Fruit fly (Drosophila melanogaster) whole organism, wandering third instar larva: ENCODE measurements around the gene lark.

Source experiments
- Hr78 ChIP-seq: fragments of >200 bp; optimal IDR thresholded peaks from 2 replicates; lab custom pipeline; 2017; ENCODE audit warnings: missing biosample characterization, missing genetic modification characterization
- OdsH ChIP-seq: fragments of 200-800 bp; sonication (Bioruptor generic); optimal IDR thresholded peaks from 2 replicates; lab custom pipeline; 2016; ENCODE audit warnings: missing biosample characterization, mild to moderate bottlenecking, missing genetic modification characterization
- fru ChIP-seq: fragments of 200-800 bp; sonication (Bioruptor generic); optimal IDR thresholded peaks from 3 replicates; lab custom pipeline; 2016; ENCODE audit warnings: missing biosample characterization, mild to moderate bottlenecking, missing genetic modification characterization
- psq ChIP-seq: fragments of 200-800 bp; sonication (Bioruptor generic); optimal IDR thresholded peaks from 3 replicates; lab custom pipeline; 2017; ENCODE audit warnings: missing biosample characterization, mild to moderate bottlenecking, missing genetic modification characterization, moderate library complexity
- usp ChIP-seq: fragments of >200 bp; optimal IDR thresholded peaks from 2 replicates; lab custom pipeline; 2017; ENCODE audit warnings: missing biosample characterization, missing genetic modification characterization

- TF ChIP-seq usp (GFP tag; lab: Kevin White, UChicago) (no peak), OdsH (GFP tag; lab: Kevin White, UChicago) (no peak), psq (GFP tag; lab: Kevin White, UChicago) (no peak), fru (no peak), Hr78 (GFP tag; lab: Kevin White, UChicago) (no peak)
These were observed 37.1 kb downstream of the lark start for dm6 chr3L:7376151-7376550.
